Fruit fly (Drosophila melanogaster): Measurements from ENCODE around the gene Spn28Da.

Spn28Da gene

DNA sequence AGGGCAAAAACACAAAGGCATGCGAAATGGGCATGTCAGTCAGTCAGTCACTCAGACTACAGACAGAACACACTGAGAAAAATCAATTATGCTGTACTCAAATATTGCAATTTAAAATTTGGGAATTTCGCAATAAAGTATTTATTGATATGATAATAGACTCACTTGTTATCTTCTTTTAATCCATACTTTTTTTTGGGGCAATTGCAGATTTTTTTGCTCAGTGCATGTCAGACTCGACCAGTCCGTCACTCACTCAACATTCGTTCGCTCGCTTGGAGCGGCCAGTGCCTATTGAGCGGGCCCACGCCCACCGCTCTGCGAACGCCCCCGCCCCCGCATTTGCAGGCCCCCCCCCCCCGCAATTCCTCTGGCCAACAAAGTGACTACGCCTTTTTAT, 27.4 kb upstream of the Spn28Da start (continued):
- TF ChIP-seq Bdp1 (GFP tag; optimal IDR thresholded peaks at IDR 0.05) = peak; percentile 25
- TF ChIP-seq dati (GFP tag; IDR thresholded peaks at IDR 0.05) = no peak
- TF ChIP-seq tin (GFP tag; optimal IDR thresholded peaks at IDR 0.05) = peak; percentile 48
- peak; percentile 39 for TF ChIP-seq CG17359 (tag; optimal IDR thresholded peaks at IDR 0.05)
- peak; percentile 76 for TF ChIP-seq dmrt99B (tag; optimal IDR thresholded peaks at IDR 0.05)
- TF ChIP-seq Sry-δ (GFP tag; optimal IDR thresholded peaks at IDR 0.05) = no peak
- peak; percentile 79 for TF ChIP-seq zfh1 (GFP tag; IDR thresholded peaks at IDR 0.05)
- TF ChIP-seq Tbp (GFP tag; optimal IDR thresholded peaks at IDR 0.05) = no peak
- no peak for TF ChIP-seq tna (GFP tag; IDR thresholded peaks at IDR 0.05; ENCODE audit: partially characterized antibody)
- TF ChIP-seq Bteb2 (GFP tag; optimal IDR thresholded peaks at IDR 0.05) = no peak
- no peak for TF ChIP-seq kay (GFP tag; optimal IDR thresholded peaks at IDR 0.05)
- TF ChIP-seq CG14050 (GFP tag; IDR thresholded peaks at IDR 0.05) = peak; percentile 78
- peak; percentile 51 for TF ChIP-seq Ssrp (tag; optimal IDR thresholded peaks at IDR 0.05)
- TF ChIP-seq Hr39 (optimal IDR thresholded peaks at IDR 0.05) = no peak
- TF ChIP-seq hth (optimal IDR thresholded peaks at IDR 0.05) = no peak
- no peak for TF ChIP-seq CG7745 (tag; optimal IDR thresholded peaks at IDR 0.05)
- TF ChIP-seq slbo (GFP tag; IDR thresholded peaks at IDR 0.05) = peak; percentile 84
- TF ChIP-seq ap (GFP tag; IDR thresholded peaks at IDR 0.05) = peak; percentile 77
- no peak for TF ChIP-seq CG10565 (GFP tag; optimal IDR thresholded peaks at IDR 0.05)
- no peak for TF ChIP-seq CTCF (GFP tag; optimal IDR thresholded peaks at IDR 0.05)
- TF ChIP-seq twi (tag; optimal IDR thresholded peaks at IDR 0.05) = peak; percentile 10
- TF ChIP-seq Ptx1 (GFP tag; IDR thresholded peaks at IDR 0.05) = peak; percentile 88
- TF ChIP-seq vvl (GFP tag; IDR thresholded peaks at IDR 0.05) = peak; percentile 59
- TF ChIP-seq CG17612 (GFP tag; IDR thresholded peaks at IDR 0.05) = no peak
- no peak for TF ChIP-seq CG4328 (GFP tag; optimal IDR thresholded peaks at IDR 0.05)
- peak; percentile 72 for TF ChIP-seq CG2120 (GFP tag; optimal IDR thresholded peaks at IDR 0.05)
- no peak for TF ChIP-seq CG3065 (GFP tag; optimal IDR thresholded peaks at IDR 0.05)
- 0 out of 2 replicates have a peak, but pooled peaks have one; percentile 35 for TF ChIP-seq CkIIα-i1 (GFP tag; IDR thresholded peaks at IDR 0.05)
- TF ChIP-seq lab (GFP tag; optimal IDR thresholded peaks at IDR 0.05) = peak; percentile 65
- peak; percentile 80 for TF ChIP-seq CG17328 (GFP tag; IDR thresholded peaks at IDR 0.05)
- TF ChIP-seq CG17385 (GFP tag; optimal IDR thresholded peaks at IDR 0.05) = peak; percentile 74
- peak; percentile 68 for TF ChIP-seq CG12219 (GFP tag; optimal IDR thresholded peaks at IDR 0.05)
- TF ChIP-seq abd-A (tag; optimal IDR thresholded peaks at IDR 0.05) = no peak
- TF ChIP-seq CG4854 (GFP tag; optimal IDR thresholded peaks at IDR 0.05) = no peak
- TF ChIP-seq E2f2 (GFP tag; IDR thresholded peaks at IDR 0.05) = peak; percentile 44; the same call in 1 of the 2 replicates
- TF ChIP-seq odd (GFP tag; optimal IDR thresholded peaks at IDR 0.05) = peak; percentile 54
- peak; percentile 55 for TF ChIP-seq Abd-B (GFP tag; optimal IDR thresholded peaks at IDR 0.05)
- TF ChIP-seq CG3838 (GFP tag; optimal IDR thresholded peaks at IDR 0.05) = no peak
- peak; percentile 61 for TF ChIP-seq CG18599 (GFP tag; optimal IDR thresholded peaks at IDR 0.05)
- peak; percentile 32 for TF ChIP-seq zfh2 (GFP tag; optimal IDR thresholded peaks at IDR 0.05)
- TF ChIP-seq HmgZ (tag; optimal IDR thresholded peaks at IDR 0.05) = peak; percentile 49
- no peak for TF ChIP-seq Eip74EF (GFP tag; optimal IDR thresholded peaks at IDR 0.05)
- TF ChIP-seq fd3F (GFP tag; optimal IDR thresholded peaks at IDR 0.05) = peak; percentile 72
- TF ChIP-seq ftz-f1 (GFP tag; optimal IDR thresholded peaks at IDR 0.05) = no peak
- TF ChIP-seq H15 (GFP tag; IDR thresholded peaks at IDR 0.05) = 0 out of 3 replicates have a peak, but pooled peaks have one; percentile 51
- TF ChIP-seq inv (GFP tag; IDR thresholded peaks at IDR 0.05; ENCODE audit: partially characterized antibody) = no peak
- no peak for TF ChIP-seq CG42726 (GFP tag; IDR thresholded peaks at IDR 0.05; ENCODE audit: partially characterized antibody)
- TF ChIP-seq Bgb (GFP tag; IDR thresholded peaks at IDR 0.05; ENCODE audit: partially characterized antibody) = no peak
- peak; percentile 73 for TF ChIP-seq az2 (GFP tag; optimal IDR thresholded peaks at IDR 0.05)
- TF ChIP-seq Dip2 (GFP tag; IDR thresholded peaks at IDR 0.05) = 0 out of 2 replicates have a peak, but pooled peaks have one; percentile 6
- no peak for TF ChIP-seq Gsc (GFP tag; IDR thresholded peaks at IDR 0.05)
- no peak for TF ChIP-seq trh (GFP tag; optimal IDR thresholded peaks at IDR 0.05)

All from whole organism, embryonic.